Fruit fly (Drosophila melanogaster) whole organism, embryonic: ENCODE data around the gene se.

Source experiments
- Antp ChIP-seq: fragments of 200-800 bp; sonication (Bioruptor generic); optimal IDR thresholded peaks from 3 replicates; lab custom pipeline; 2016; ENCODE audit warnings: missing biosample characterization, missing genetic modification characterization
- Awh ChIP-seq: fragments of 200-800 bp; sonication (Bioruptor generic); IDR thresholded peaks from 2 replicates; pipeline ENCODE4, ENCODE4 v1.3.6; 2022; ENCODE audit warnings: missing biosample characterization, missing genetic modification characterization
- BtbVII ChIP-seq: fragments of 200-800 bp; sonication (Bioruptor generic); optimal IDR thresholded peaks from 3 replicates; lab custom pipeline; 2017; ENCODE audit warnings: missing biosample characterization, mild to moderate bottlenecking, missing genetic modification characterization
- CG10274 ChIP-seq: fragments of 200-800 bp; sonication (Bioruptor generic); optimal IDR thresholded peaks from 3 replicates; lab custom pipeline; 2017; ENCODE audit warnings: missing biosample characterization, mild to moderate bottlenecking, missing genetic modification characterization
- CG11456 ChIP-seq: fragments of 200-800 bp; sonication (Bioruptor generic); IDR thresholded peaks from 3 replicates; pipeline ENCODE4 v1.3.6; 2022; ENCODE audit warnings: missing biosample characterization, missing genetic modification characterization
- CG1233 ChIP-seq: fragments of 200-800 bp; sonication (Bioruptor generic); optimal IDR thresholded peaks from 4 replicates; lab custom pipeline; 2018; ENCODE audit warnings: missing biosample characterization, mild to moderate bottlenecking, missing genetic modification characterization
- CG13624 ChIP-seq: fragments of 200-800 bp; sonication (Bioruptor generic); optimal IDR thresholded peaks from 2 replicates; lab custom pipeline; 2016; ENCODE audit warnings: missing biosample characterization, missing genetic modification characterization
- CG15269 ChIP-seq: fragments of 200-800 bp; sonication (Bioruptor generic); optimal IDR thresholded peaks from 2 replicates; lab custom pipeline; 2018; ENCODE audit warnings: missing biosample characterization, mild to moderate bottlenecking, missing genetic modification characterization, moderate library complexity
- CG1602 ChIP-seq: fragments of 200-800 bp; sonication (Bioruptor generic); optimal IDR thresholded peaks from 3 replicates; lab custom pipeline; 2016; ENCODE audit warnings: missing biosample characterization, missing genetic modification characterization
- CG2875 ChIP-seq: fragments of 200-800 bp; sonication (Bioruptor generic); optimal IDR thresholded peaks from 2 replicates; lab custom pipeline; 2017; ENCODE audit warnings: missing biosample characterization, mild to moderate bottlenecking, missing genetic modification characterization, missing genetic modification reagents
- CG3163 ChIP-seq: fragments of 200-800 bp; sonication (Bioruptor generic); optimal IDR thresholded peaks from 3 replicates; lab custom pipeline; 2016; ENCODE audit warnings: missing biosample characterization, missing genetic modification characterization
- CG34422 ChIP-seq: fragments of 200-800 bp; sonication (Bioruptor generic); IDR thresholded peaks from 3 replicates; pipeline ENCODE4 v1.3.6; 2022; ENCODE audit warnings: missing biosample characterization, missing genetic modification characterization
- CG6813 ChIP-seq: fragments of 200-800 bp; sonication (Bioruptor generic); optimal IDR thresholded peaks from 2 replicates; lab custom pipeline; 2017; ENCODE audit warnings: missing biosample characterization, missing genetic modification characterization, mild to moderate bottlenecking, moderate library complexity, missing genetic modification reagents
- CG7357 ChIP-seq: fragments of 200-800 bp; sonication (Bioruptor generic); IDR thresholded peaks from 3 replicates; pipeline ENCODE4 v1.3.6; 2022; ENCODE audit warnings: missing biosample characterization, missing genetic modification characterization
- CG7928 ChIP-seq: fragments of 200-800 bp; sonication (Bioruptor generic); optimal IDR thresholded peaks from 2 replicates; lab custom pipeline; 2017; ENCODE audit warnings: missing biosample characterization, mild to moderate bottlenecking, missing genetic modification characterization
- CG8944 ChIP-seq: fragments of 200-800 bp; sonication (Bioruptor generic); optimal IDR thresholded peaks from 3 replicates; lab custom pipeline; 2016; ENCODE audit warnings: missing biosample characterization, missing genetic modification characterization
- CHES-1-like ChIP-seq: fragments of 200-800 bp; sonication (Bioruptor generic); optimal IDR thresholded peaks from 2 replicates; lab custom pipeline; 2016; ENCODE audit warnings: missing biosample characterization, missing genetic modification characterization
- CkIIα-i1 ChIP-seq: fragments of 200-800 bp; sonication (Bioruptor generic); IDR thresholded peaks from 2 replicates; pipeline ENCODE4 v1.3.6; 2022; ENCODE audit warnings: missing biosample characterization, missing genetic modification characterization
- Dfd ChIP-seq, 2 experiments: fragments of >200 bp; optimal IDR thresholded peaks; 2 replicates each; lab custom pipeline; 2017; ENCODE audit warnings: missing biosample characterization in 2 of 2, missing genetic modification characterization in 2 of 2
- Dll ChIP-seq: fragments of 200-800 bp; sonication (Bioruptor generic); IDR thresholded peaks from 4 replicates; pipeline ENCODE4 v1.3.6; 2022; ENCODE audit warnings: missing biosample characterization, missing genetic modification characterization; ENCODE audit not compliant: partially characterized antibody
- GATAe ChIP-seq: fragments of 200-800 bp; sonication (Bioruptor generic); conservative IDR thresholded peaks from 2 replicates; pipeline ENCODE4 v1.3.6; 2022; ENCODE audit warnings: missing biosample characterization, missing genetic modification characterization
- H2.0 ChIP-seq: fragments of 200-800 bp; sonication (Bioruptor generic); IDR thresholded peaks from 2 replicates; pipeline ENCODE4 v1.3.6; 2022; ENCODE audit warnings: missing biosample characterization, missing genetic modification characterization
- Meics ChIP-seq: fragments of 200-800 bp; sonication (Bioruptor generic); optimal IDR thresholded peaks from 2 replicates; lab custom pipeline; 2017; ENCODE audit warnings: missing biosample characterization, mild to moderate bottlenecking, missing genetic modification characterization
- Neu2 ChIP-seq: fragments of 200-800 bp; sonication (Bioruptor generic); optimal IDR thresholded peaks from 3 replicates; lab custom pipeline; 2016; ENCODE audit warnings: missing biosample characterization, missing genetic modification characterization, borderline replicate concordance
- Nf-YC ChIP-seq: fragments of 200-800 bp; optimal IDR thresholded peaks from 3 replicates; lab custom pipeline; 2019; ENCODE audit warnings: missing biosample characterization, mild to moderate bottlenecking, missing genetic modification characterization, moderate library complexity
- Ravus ChIP-seq: fragments of 200-800 bp; sonication (Bioruptor generic); IDR thresholded peaks from 2 replicates; pipeline ENCODE4 v1.3.6; 2022; ENCODE audit warnings: missing biosample characterization, missing genetic modification characterization
- Rfx ChIP-seq: fragments of 200-800 bp; sonication (Bioruptor generic); IDR thresholded peaks from 2 replicates; pipeline ENCODE4 v1.3.6; 2022; ENCODE audit warnings: missing biosample characterization, missing genetic modification characterization
- Scr ChIP-seq: fragments of 200-800 bp; sonication (Bioruptor generic); IDR thresholded peaks from 2 replicates; pipeline ENCODE4 v1.3.6; 2022; ENCODE audit warnings: missing biosample characterization, missing genetic modification characterization; ENCODE audit not compliant: partially characterized antibody
- Tbp ChIP-seq: fragments of >200 bp; optimal IDR thresholded peaks from 2 replicates; lab custom pipeline; 2018; ENCODE audit warnings: missing biosample characterization, missing genetic modification characterization
- Trl ChIP-seq, 3 experiments: fragments of >200 bp in 2 of 3; fragments of 200-800 bp in 1 of 3; sonication (Bioruptor generic) in 1 of 3; optimal IDR thresholded peaks; 2 replicates in 1 of 3; 3 replicates in 2 of 3; lab custom pipeline; 2016 to 2017; ENCODE audit warnings: missing biosample characterization in 1 of 3, missing genetic modification characterization in 1 of 3
- YL-1 ChIP-seq: fragments of 200-800 bp; sonication (Bioruptor generic); optimal IDR thresholded peaks from 3 replicates; lab custom pipeline; 2017; ENCODE audit warnings: missing biosample characterization, mild to moderate bottlenecking, missing genetic modification characterization
- abd-A ChIP-seq: fragments of 200-800 bp; sonication (Bioruptor generic); optimal IDR thresholded peaks from 3 replicates; lab custom pipeline; 2019; ENCODE audit warnings: missing biosample characterization, mild to moderate bottlenecking, missing genetic modification characterization, moderate library complexity
- bbx ChIP-seq: fragments of 200-800 bp; sonication (Bioruptor generic); IDR thresholded peaks from 2 replicates; pipeline ENCODE4 v1.3.6; 2022; ENCODE audit warnings: missing biosample characterization, missing genetic modification characterization; ENCODE audit not compliant: partially characterized antibody
- bigmax ChIP-seq: fragments of 200-800 bp; sonication (Bioruptor generic); optimal IDR thresholded peaks from 2 replicates; lab custom pipeline; 2018; ENCODE audit warnings: missing biosample characterization, mild to moderate bottlenecking, missing genetic modification characterization
- bowl ChIP-seq: fragments of 200-800 bp; sonication (Bioruptor generic); IDR thresholded peaks from 2 replicates; pipeline ENCODE4 v1.3.6; 2022; ENCODE audit warnings: missing biosample characterization, missing genetic modification characterization
- danr ChIP-seq: fragments of 200-800 bp; sonication (Bioruptor generic); IDR thresholded peaks from 2 replicates; pipeline ENCODE4 v1.3.6; 2022; ENCODE audit warnings: missing biosample characterization, missing genetic modification characterization
- fd102C ChIP-seq: fragments of 200-800 bp; sonication (Bioruptor generic); optimal IDR thresholded peaks from 2 replicates; lab custom pipeline; 2018; ENCODE audit warnings: missing biosample characterization, mild to moderate bottlenecking, missing genetic modification characterization, moderate library complexity
- gce ChIP-seq: fragments of 200-800 bp; sonication (Bioruptor generic); IDR thresholded peaks from 3 replicates; pipeline ENCODE4 v1.3.6; 2022; ENCODE audit warnings: missing biosample characterization, missing genetic modification characterization
- gt ChIP-seq: fragments of 200-800 bp; sonication (Bioruptor generic); IDR thresholded peaks from 2 replicates; pipeline ENCODE4 v1.3.6; 2022; ENCODE audit warnings: missing biosample characterization, missing genetic modification characterization
- jigr1 ChIP-seq: fragments of 200-800 bp; sonication (Bioruptor generic); IDR thresholded peaks from 3 replicates; pipeline ENCODE4 v1.3.6; 2022; ENCODE audit warnings: missing biosample characterization, missing genetic modification characterization
- luna ChIP-seq: fragments of 200-800 bp; sonication (Bioruptor generic); optimal IDR thresholded peaks from 2 replicates; lab custom pipeline; 2016; ENCODE audit warnings: missing biosample characterization, missing genetic modification characterization
- nom ChIP-seq: fragments of 200-800 bp; sonication (Bioruptor generic); optimal IDR thresholded peaks from 2 replicates; lab custom pipeline; 2017; ENCODE audit warnings: missing biosample characterization, missing genetic modification characterization, mild to moderate bottlenecking, moderate library complexity, missing genetic modification reagents
- odd ChIP-seq: fragments of 200-800 bp; sonication (Bioruptor generic); optimal IDR thresholded peaks from 2 replicates; lab custom pipeline; 2017; ENCODE audit warnings: missing biosample characterization, mild to moderate bottlenecking, missing genetic modification characterization
- pho ChIP-seq: fragments of 200-800 bp; sonication (Bioruptor generic); optimal IDR thresholded peaks from 2 replicates; lab custom pipeline; 2016; ENCODE audit warnings: missing biosample characterization, missing genetic modification characterization
- slp2 ChIP-seq: fragments of 200-800 bp; sonication (Bioruptor generic); optimal IDR thresholded peaks from 2 replicates; lab custom pipeline; 2016; ENCODE audit warnings: missing biosample characterization, missing genetic modification characterization
- stwl ChIP-seq: fragments of 200-800 bp; sonication (Bioruptor generic); optimal IDR thresholded peaks from 3 replicates; lab custom pipeline; 2018; ENCODE audit warnings: missing biosample characterization, mild to moderate bottlenecking, missing genetic modification characterization, moderate library complexity
- tgo ChIP-seq: fragments of 200-800 bp; sonication (Bioruptor generic); IDR thresholded peaks from 3 replicates; pipeline ENCODE4 v1.3.6; 2022; ENCODE audit warnings: missing biosample characterization, missing genetic modification characterization
- twi ChIP-seq: fragments of 200-800 bp; optimal IDR thresholded peaks from 2 replicates; lab custom pipeline; 2019; ENCODE audit warnings: missing biosample characterization, mild to moderate bottlenecking, missing genetic modification characterization, moderate library complexity
- wdn ChIP-seq: fragments of 200-800 bp; sonication (Bioruptor generic); IDR thresholded peaks from 2 replicates; pipeline ENCODE4 v1.3.6; 2022; ENCODE audit warnings: missing biosample characterization, missing genetic modification characterization
- wor ChIP-seq: fragments of 200-800 bp; sonication (Bioruptor generic); IDR thresholded peaks from 2 replicates; pipeline ENCODE4 v1.3.6; 2022; ENCODE audit warnings: missing biosample characterization, missing genetic modification characterization
- zf30C ChIP-seq: fragments of 200-800 bp; sonication (Bioruptor generic); optimal IDR thresholded peaks from 3 replicates; lab custom pipeline; 2018; ENCODE audit warnings: missing biosample characterization, mild to moderate bottlenecking, missing genetic modification characterization

Gene se

dm6 chr3L:8506975-8507441 is 13.3 kb upstream of the se start, which contains the start of gene CG43163 (continued):
- peak; percentile 38 for TF ChIP-seq Nf-YC
- TF ChIP-seq odd (GFP tag; lab: Kevin White, UChicago) = no peak
- TF ChIP-seq BtbVII (GFP tag; lab: Kevin White, UChicago) = no peak
- TF ChIP-seq zf30C (GFP tag; lab: Kevin White, UChicago) = peak; percentile 99
- TF ChIP-seq CHES-1-like (GFP tag; lab: Kevin White, UChicago) = peak; percentile 28
- no peak for TF ChIP-seq jigr1 (GFP tag; lab: Robert Waterston, UW)
- peak; percentile 49 for TF ChIP-seq nom (GFP tag; lab: Kevin White, UChicago)
- no peak for TF ChIP-seq CG6813 (GFP tag; lab: Kevin White, UChicago)
- peak; percentile 67 for TF ChIP-seq CG15269 (tag; lab: Kevin White, UChicago)
- peak; percentile 55 for TF ChIP-seq YL-1
- TF ChIP-seq Neu2 = no peak
- TF ChIP-seq bbx (GFP tag; lab: Robert Waterston, UW) = no peak
- TF ChIP-seq stwl = peak; percentile 78
- TF ChIP-seq luna (GFP tag; lab: Kevin White, UChicago) = no peak
- TF ChIP-seq abd-A (tag; lab: Kevin White, UChicago) = no peak
- TF ChIP-seq pho (GFP tag; lab: Kevin White, UChicago) = peak; percentile 12
- TF ChIP-seq CG11456 (GFP tag; lab: Robert Waterston, UW) = peak; percentile 65; the same call in 2 of the 3 replicates
- peak; percentile 60 for TF ChIP-seq danr
- TF ChIP-seq Rfx (GFP tag; lab: Robert Waterston, UW) = peak; percentile 72
- TF ChIP-seq GATAe (GFP tag; lab: Robert Waterston, UW) = no peak
- TF ChIP-seq Awh (GFP tag; lab: Robert Waterston, UW) = peak; percentile 58
- no peak for TF ChIP-seq wor (GFP tag; lab: Robert Waterston, UW)
- no peak for TF ChIP-seq CG8944 (GFP tag; lab: Kevin White, UChicago)
- TF ChIP-seq fd102C (GFP tag; lab: Kevin White, UChicago) = no peak
- peak; percentile 34; the same call in 1 of the 3 replicates for TF ChIP-seq CG7357 (GFP tag; lab: Robert Waterston, UW)
- peak; percentile 57; the same call in 1 of the 2 replicates for TF ChIP-seq wdn (GFP tag; lab: Robert Waterston, UW)
- TF ChIP-seq CG13624 (GFP tag; lab: Kevin White, UChicago) = no peak
- peak; percentile 43; the same call in 1 of the 2 replicates for TF ChIP-seq H2.0 (GFP tag; lab: Robert Waterston, UW)
- TF ChIP-seq bigmax (GFP tag; lab: Kevin White, UChicago) = no peak
- TF ChIP-seq Dfd (GFP tag; optimal IDR thresholded peaks at IDR 0.05; lab: Kevin White, UChicago) = no peak
- TF ChIP-seq bowl = no peak
- TF ChIP-seq Dll = no peak; the same call in 3 of the 4 replicates
- peak; percentile 52 for TF ChIP-seq CG1233 (GFP tag; lab: Kevin White, UChicago)
- peak; percentile 34 for TF ChIP-seq CG2875 (GFP tag; lab: Kevin White, UChicago)
- no peak for TF ChIP-seq twi (tag; lab: Kevin White, UChicago)
- TF ChIP-seq Meics = peak; percentile 61
- TF ChIP-seq gce (GFP tag; lab: Robert Waterston, UW) = peak; percentile 79
- TF ChIP-seq tgo = peak; percentile 60; the same call in 1 of the 3 replicates
- TF ChIP-seq CG7928 (GFP tag; lab: Kevin White, UChicago) = no peak
- TF ChIP-seq CkIIα-i1 (GFP tag; lab: Robert Waterston, UW) = no peak
- TF ChIP-seq Antp = no peak
- no peak for TF ChIP-seq Ravus (GFP tag; lab: Robert Waterston, UW)
- TF ChIP-seq slp2 (GFP tag; lab: Kevin White, UChicago) = no peak
- no peak for TF ChIP-seq CG3163
- TF ChIP-seq CG34422 (GFP tag; lab: Robert Waterston, UW) = peak; percentile 78
- no peak for TF ChIP-seq Scr (GFP tag; lab: Robert Waterston, UW)
- peak in 1 of 2 experiments; percentile 1 for TF ChIP-seq Trl (optimal IDR thresholded peaks at IDR 0.05; lab: Kevin White, UChicago)
- TF ChIP-seq Trl (GFP tag; optimal IDR thresholded peaks at IDR 0.05; lab: Kevin White, UChicago) = peak; percentile 35
- TF ChIP-seq gt (GFP tag; lab: Robert Waterston, UW) = no peak
- no peak for TF ChIP-seq Tbp (GFP tag; lab: Kevin White, UChicago)
- TF ChIP-seq CG1602 (GFP tag; lab: Kevin White, UChicago) = peak; percentile 64
- no peak for TF ChIP-seq CG10274 (GFP tag; lab: Kevin White, UChicago)
